Worm (Caenorhabditis elegans) whole organism, late embryonic: Measurements from ENCODE around the gene lrch-1.

Experiments
- C08G9.2 ChIP-seq: sonication (generic microtip); optimal IDR thresholded peaks from 2 replicates; lab custom pipeline; 2016; ENCODE audit warnings: mild to moderate bottlenecking, missing genetic modification characterization, moderate library complexity, missing compliant biosample characterization
- C38D4.7 ChIP-seq: fragments of 200-800 bp; sonication (Bioruptor generic); optimal IDR thresholded peaks from 2 replicates; lab custom pipeline; 2018; ENCODE audit warnings: mild to moderate bottlenecking, missing genetic modification characterization, moderate library complexity, missing compliant biosample characterization
- F13H6.1 ChIP-seq: sonication (generic microtip); optimal IDR thresholded peaks from 2 replicates; lab custom pipeline; 2016; ENCODE audit warnings: missing genetic modification characterization, missing compliant biosample characterization
- K02D7.2 ChIP-seq: sonication (generic microtip); optimal IDR thresholded peaks from 2 replicates; lab custom pipeline; 2017; ENCODE audit warnings: mild to moderate bottlenecking, missing genetic modification characterization, missing compliant biosample characterization
- T23F11.4 ChIP-seq: fragments of 200-800 bp; sonication (Bioruptor generic); optimal IDR thresholded peaks from 2 replicates; lab custom pipeline; 2018; ENCODE audit warnings: mild to moderate bottlenecking, missing genetic modification characterization, missing compliant biosample characterization
- Y22D7AL.16 ChIP-seq: sonication (generic microtip); optimal IDR thresholded peaks from 2 replicates; lab custom pipeline; 2016; ENCODE audit warnings: missing genetic modification characterization, missing compliant biosample characterization
- ama-1 ChIP-seq: fragments of 150-350 bp; optimal IDR thresholded peaks from 2 replicates; lab custom pipeline; 2014
- ceh-14 ChIP-seq: sonication (generic microtip); optimal IDR thresholded peaks from 2 replicates; lab custom pipeline; 2016; ENCODE audit warnings: missing genotype, missing genetic modification characterization, missing compliant biosample characterization
- ceh-18 ChIP-seq: sonication (generic microtip); optimal IDR thresholded peaks from 2 replicates; lab custom pipeline; 2016; ENCODE audit warnings: missing genetic modification characterization, missing compliant biosample characterization
- ceh-19 ChIP-seq: fragments of 200-800 bp; sonication (Bioruptor generic); optimal IDR thresholded peaks from 2 replicates; lab custom pipeline; 2018; ENCODE audit warnings: mild to moderate bottlenecking, missing genetic modification characterization, missing compliant biosample characterization
- ceh-2 ChIP-seq: sonication (generic microtip); optimal IDR thresholded peaks from 2 replicates; lab custom pipeline; 2016; ENCODE audit warnings: missing genotype, missing genetic modification characterization, missing compliant biosample characterization
- ceh-22 ChIP-seq: sonication (generic microtip); optimal IDR thresholded peaks from 2 replicates; lab custom pipeline; 2017; ENCODE audit warnings: missing biosample characterization, missing genetic modification characterization
- ceh-24 ChIP-seq: sonication (generic microtip); optimal IDR thresholded peaks from 2 replicates; lab custom pipeline; 2016; ENCODE audit warnings: mild to moderate bottlenecking, missing genetic modification characterization, missing compliant biosample characterization
- ceh-30 ChIP-seq: fragments of 150-350 bp; optimal IDR thresholded peaks from 2 replicates; lab custom pipeline; 2014; ENCODE audit warnings: missing biosample characterization, missing genetic modification characterization
- ceh-31 ChIP-seq: sonication (generic microtip); optimal IDR thresholded peaks from 2 replicates; lab custom pipeline; 2016; ENCODE audit warnings: missing genetic modification characterization, missing compliant biosample characterization
- ceh-48 ChIP-seq: sonication (generic microtip); optimal IDR thresholded peaks from 2 replicates; lab custom pipeline; 2016; ENCODE audit warnings: missing genetic modification characterization, inconsistent platforms, missing compliant biosample characterization
- ceh-9 ChIP-seq: sonication (generic microtip); optimal IDR thresholded peaks from 2 replicates; lab custom pipeline; 2016; ENCODE audit warnings: mild to moderate bottlenecking, missing genetic modification characterization, inconsistent platforms, missing compliant biosample characterization
- dmd-4 ChIP-seq: sonication (generic microtip); optimal IDR thresholded peaks from 2 replicates; lab custom pipeline; 2016; ENCODE audit warnings: borderline replicate concordance, missing genetic modification characterization, missing compliant biosample characterization
- elt-2 ChIP-seq: sonication (generic microtip); optimal IDR thresholded peaks from 2 replicates; lab custom pipeline; 2016; ENCODE audit warnings: missing genetic modification reagents, missing genetic modification characterization, missing compliant biosample characterization
- elt-4 ChIP-seq: sonication (generic microtip); optimal IDR thresholded peaks from 2 replicates; lab custom pipeline; 2016; ENCODE audit warnings: missing genetic modification characterization, missing compliant biosample characterization
- eyg-1 ChIP-seq: sonication (generic microtip); optimal IDR thresholded peaks from 2 replicates; lab custom pipeline; 2016; ENCODE audit warnings: missing genotype, missing genetic modification characterization, missing compliant biosample characterization
- fkh-10 ChIP-seq: fragments of 150-350 bp; optimal IDR thresholded peaks from 2 replicates; lab custom pipeline; 2014; ENCODE audit warnings: missing biosample characterization, missing genetic modification reagents, missing genetic modification characterization
- gmeb-2 ChIP-seq: sonication (generic microtip); optimal IDR thresholded peaks from 2 replicates; lab custom pipeline; 2016; ENCODE audit warnings: missing genetic modification characterization, inconsistent platforms, missing compliant biosample characterization
- hlh-15 ChIP-seq: sonication (generic microtip); optimal IDR thresholded peaks from 2 replicates; lab custom pipeline; 2016; ENCODE audit warnings: missing genetic modification characterization, missing compliant biosample characterization
- hlh-30 ChIP-seq: sonication (generic microtip); optimal IDR thresholded peaks from 2 replicates; lab custom pipeline; 2017; ENCODE audit warnings: antibody characterized with exemption, missing genetic modification characterization, missing compliant biosample characterization; ENCODE audit not compliant: insufficient read depth
- hlh-6 ChIP-seq: sonication (generic microtip); optimal IDR thresholded peaks from 2 replicates; lab custom pipeline; 2016; ENCODE audit warnings: missing genotype, missing genetic modification characterization, missing compliant biosample characterization
- hlh-8 ChIP-seq: sonication (generic microtip); optimal IDR thresholded peaks from 2 replicates; lab custom pipeline; 2016; ENCODE audit warnings: missing genotype, missing genetic modification characterization, missing compliant biosample characterization
- lim-6 ChIP-seq: sonication (generic microtip); optimal IDR thresholded peaks from 2 replicates; lab custom pipeline; 2016; ENCODE audit warnings: missing genetic modification characterization, missing compliant biosample characterization
- madf-2 ChIP-seq: sonication (generic microtip); optimal IDR thresholded peaks from 2 replicates; lab custom pipeline; 2017; ENCODE audit warnings: missing genetic modification characterization, missing compliant biosample characterization
- nfya-1 ChIP-seq: sonication (generic microtip); optimal IDR thresholded peaks from 2 replicates; lab custom pipeline; 2017; ENCODE audit warnings: missing genetic modification characterization, mild to moderate bottlenecking, missing compliant biosample characterization, antibody characterized with exemption, moderate library complexity
- nhr-11 ChIP-seq: fragments of 150-350 bp; optimal IDR thresholded peaks from 2 replicates; lab custom pipeline; 2014; ENCODE audit warnings: missing biosample characterization, missing genetic modification characterization
- nhr-232 ChIP-seq: sonication (generic microtip); optimal IDR thresholded peaks from 2 replicates; lab custom pipeline; 2016; ENCODE audit warnings: missing genetic modification characterization, missing compliant biosample characterization
- odd-2 ChIP-seq: sonication (generic microtip); optimal IDR thresholded peaks from 2 replicates; lab custom pipeline; 2017; ENCODE audit warnings: antibody characterized with exemption, mild to moderate bottlenecking, missing genetic modification characterization, missing compliant biosample characterization
- pat-9 ChIP-seq: fragments of 200-800 bp; sonication (Bioruptor generic); optimal IDR thresholded peaks from 2 replicates; lab custom pipeline; 2018; ENCODE audit warnings: mild to moderate bottlenecking, missing genetic modification characterization, moderate library complexity, missing compliant biosample characterization
- pax-1 ChIP-seq: fragments of 150-350 bp; optimal IDR thresholded peaks from 2 replicates; lab custom pipeline; 2014; ENCODE audit warnings: missing biosample characterization, missing genetic modification characterization
- pha-2 ChIP-seq: sonication (generic microtip); optimal IDR thresholded peaks from 2 replicates; lab custom pipeline; 2017; ENCODE audit warnings: mild to moderate bottlenecking, missing genetic modification characterization, missing compliant biosample characterization
- pha-4 ChIP-seq: fragments of 150-350 bp; optimal IDR thresholded peaks from 2 replicates; lab custom pipeline; 2018; ENCODE audit warnings: missing biosample characterization, missing genetic modification reagents, missing genetic modification characterization
- ref-2 ChIP-seq: sonication (generic microtip); optimal IDR thresholded peaks from 2 replicates; lab custom pipeline; 2016; ENCODE audit warnings: missing genetic modification characterization, missing compliant biosample characterization
- rnt-1 ChIP-seq: sonication (generic microtip); optimal IDR thresholded peaks from 2 replicates; lab custom pipeline; 2016; ENCODE audit warnings: missing genetic modification characterization, missing compliant biosample characterization
- sdc-2 ChIP-seq: sonication (generic microtip); optimal IDR thresholded peaks from 2 replicates; lab custom pipeline; 2016; ENCODE audit warnings: missing genotype, missing genetic modification characterization, missing compliant biosample characterization
- sox-2 ChIP-seq: fragments of 200-800 bp; sonication (Bioruptor generic); IDR thresholded peaks from 2 replicates; pipeline ENCODE4 v1.3.6; 2022; ENCODE audit warnings: missing genetic modification reagents, missing genetic modification characterization, missing compliant biosample characterization
- syd-9 ChIP-seq: sonication (generic microtip); optimal IDR thresholded peaks from 2 replicates; lab custom pipeline; 2016; ENCODE audit warnings: mild to moderate bottlenecking, missing genetic modification characterization, moderate library complexity, missing compliant biosample characterization
- tbx-2 ChIP-seq: sonication (generic microtip); optimal IDR thresholded peaks from 2 replicates; lab custom pipeline; 2016; ENCODE audit warnings: missing genetic modification characterization, missing compliant biosample characterization
- ttx-3 ChIP-seq: sonication (generic microtip); optimal IDR thresholded peaks from 2 replicates; lab custom pipeline; 2016; ENCODE audit warnings: missing genetic modification reagents, missing genetic modification characterization, missing compliant biosample characterization
- unc-3 ChIP-seq, 2 experiments: fragments of 200-800 bp in 1 of 2; sonication (Bioruptor generic) in 1 of 2; sonication (generic microtip) in 1 of 2; conservative IDR thresholded peaks in 1 of 2; optimal IDR thresholded peaks in 1 of 2; 2 replicates each; pipeline versions ENCODE4 v1.3.6 to Lab custom; 2016 to 2022; ENCODE audit warnings: missing compliant biosample characterization in 2 of 2, missing genetic modification characterization in 2 of 2, missing genetic modification reagents in 1 of 2
- unc-42 ChIP-seq: sonication (generic microtip); optimal IDR thresholded peaks from 2 replicates; lab custom pipeline; 2016; ENCODE audit warnings: missing genotype, missing genetic modification characterization, missing compliant biosample characterization
- unc-55 ChIP-seq: sonication (generic microtip); optimal IDR thresholded peaks from 2 replicates; lab custom pipeline; 2017; ENCODE audit warnings: missing biosample characterization, missing genetic modification reagents, missing genetic modification characterization
- zip-5 ChIP-seq: sonication (generic microtip); optimal IDR thresholded peaks from 2 replicates; lab custom pipeline; 2016; ENCODE audit warnings: missing genetic modification characterization, missing compliant biosample characterization
- ztf-16 ChIP-seq: sonication (generic microtip); optimal IDR thresholded peaks from 2 replicates; lab custom pipeline; 2017; ENCODE audit warnings: missing genetic modification characterization, missing compliant biosample characterization

lrch-1 gene

DNA sequence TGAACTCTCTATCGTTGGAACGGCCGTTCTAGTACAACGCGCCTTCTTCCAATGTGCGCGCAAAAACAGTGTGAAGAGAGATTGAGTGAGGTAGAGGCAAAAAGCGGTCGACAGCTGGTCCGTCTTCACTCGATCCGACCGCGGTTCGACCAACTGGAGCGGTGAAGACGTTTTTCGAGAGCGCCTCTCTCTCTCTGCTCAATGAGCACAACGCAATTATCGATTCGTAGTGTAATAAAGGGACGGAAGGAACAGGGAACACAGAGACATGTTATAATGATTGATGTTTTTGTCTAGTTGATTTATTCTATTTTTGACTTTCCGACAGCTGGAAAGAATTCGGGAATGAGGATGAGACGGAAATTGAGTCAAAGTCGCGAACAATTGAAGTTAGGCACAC is 8.4 kb upstream of the lrch-1 start:
- TF ChIP-seq sdc-2 (peak; percentile 6), rnt-1 (peak; percentile 11), unc-55 (GFP tag; lab: Kevin White, UChicago) (peak; percentile 95), hlh-8 (tag; lab: Kevin White, UChicago) (peak; percentile 7), syd-9 (tag; lab: Kevin White, UChicago) (no peak)

DNA sequence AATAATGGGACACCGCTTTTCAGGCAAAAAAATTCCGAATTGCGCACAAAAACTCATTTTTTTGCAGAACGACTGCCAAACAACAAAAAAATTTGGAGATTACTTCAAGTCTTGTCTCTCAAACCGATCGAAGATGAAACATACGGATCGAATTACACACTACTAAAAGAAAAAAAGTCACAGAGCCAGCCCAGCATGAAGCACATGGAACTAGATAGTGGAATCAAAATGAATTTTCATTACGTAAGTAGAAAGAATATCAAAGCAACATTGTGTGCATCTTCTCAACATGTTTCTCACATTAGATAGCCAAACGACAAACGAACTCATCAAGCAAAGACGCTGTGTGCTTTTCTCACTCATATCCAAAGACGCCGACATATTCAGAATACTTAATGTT is 4.6 kb upstream of the lrch-1 start:
- TF ChIP-seq rnt-1 (no peak), ceh-19 (no peak), ceh-31 (tag; lab: Kevin White, UChicago) (no peak)
- TF ChIP-seq, all 69 proteins: peak for 0

DNA sequence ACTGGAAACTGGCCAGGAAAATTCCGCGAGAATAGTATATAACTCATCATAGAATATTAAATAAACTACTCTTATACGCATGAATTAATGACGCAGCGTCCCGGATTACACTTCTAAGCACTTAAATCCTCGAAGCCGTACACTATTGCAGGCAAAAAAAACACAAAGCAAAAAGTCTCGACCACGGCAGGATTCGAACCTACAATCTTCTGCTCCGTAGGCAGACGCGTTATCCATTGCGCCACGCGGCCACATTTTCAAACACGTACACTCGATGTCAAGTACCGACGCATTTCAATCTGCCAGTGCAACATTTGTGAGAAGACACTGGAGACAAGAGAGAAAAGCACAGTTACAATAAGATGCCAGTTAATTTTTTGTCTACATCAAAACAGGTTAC is 3.4 kb upstream of the lrch-1 start:
- TF ChIP-seq C08G9.2, result peak; percentile 52
- no peak for TF ChIP-seq hlh-30 (tag; lab: Kevin White, UChicago)
- TF ChIP-seq pax-1 (tag; lab: Kevin White, UChicago), result no peak
- TF ChIP-seq fkh-10 (GFP tag; lab: Kevin White, UChicago), result no peak
- TF ChIP-seq rnt-1, result no peak
- TF ChIP-seq elt-2 (tag; lab: Kevin White, UChicago), result peak; percentile 36
- TF ChIP-seq pha-2, result no peak
- TF ChIP-seq sdc-2, result peak; percentile 33
- no peak for TF ChIP-seq sox-2 (GFP tag; lab: Robert Waterston, UW)
- no peak for TF ChIP-seq ceh-22 (tag; lab: Kevin White, UChicago)
- TF ChIP-seq lim-6, result no peak
- no peak for TF ChIP-seq nhr-11 (tag; lab: Kevin White, UChicago)
- TF ChIP-seq ceh-18, result peak; percentile 61
- TF ChIP-seq unc-3 (GFP tag; conservative IDR thresholded peaks at IDR 0.05; lab: Robert Waterston, UW), result 0 out of 2 replicates have a peak, but pooled peaks have one; percentile 18
- no peak for TF ChIP-seq unc-3 (tag; optimal IDR thresholded peaks at IDR 0.05; lab: Kevin White, UChicago)
- no peak for TF ChIP-seq Y22D7AL.16 (tag; lab: Kevin White, UChicago)
- no peak for TF ChIP-seq K02D7.2 (tag; lab: Kevin White, UChicago)
- TF ChIP-seq tbx-2, result peak; percentile 36
- peak; percentile 22 for TF ChIP-seq ztf-16 (tag; lab: Kevin White, UChicago)
- TF ChIP-seq madf-2 (tag; lab: Kevin White, UChicago), result peak; percentile 47
- no peak for TF ChIP-seq elt-4 (tag; lab: Kevin White, UChicago)
- no peak for TF ChIP-seq ceh-19
- TF ChIP-seq ceh-9 (tag; lab: Kevin White, UChicago), result no peak
- TF ChIP-seq odd-2 (tag; lab: Kevin White, UChicago), result no peak
- TF ChIP-seq pha-4, result no peak
- peak; percentile 13 for TF ChIP-seq F13H6.1 (tag; lab: Kevin White, UChicago)
- TF ChIP-seq ceh-31 (tag; lab: Kevin White, UChicago), result no peak
- peak; percentile 22 for TF ChIP-seq ttx-3 (tag; lab: Kevin White, UChicago)
- TF ChIP-seq gmeb-2 (tag; lab: Kevin White, UChicago), result peak; percentile 40
- TF ChIP-seq pat-9 (tag; lab: Kevin White, UChicago), result peak; percentile 12
- TF ChIP-seq eyg-1 (tag; lab: Kevin White, UChicago), result no peak
- TF ChIP-seq ceh-2 (tag; lab: Kevin White, UChicago), result no peak
- TF ChIP-seq zip-5, result no peak
- TF ChIP-seq ceh-14 (tag; lab: Kevin White, UChicago), result peak; percentile 45
- no peak for TF ChIP-seq hlh-6 (tag; lab: Kevin White, UChicago)
- no peak for TF ChIP-seq unc-42 (tag; lab: Kevin White, UChicago)
- TF ChIP-seq ref-2 (tag; lab: Kevin White, UChicago), result peak; percentile 42
- TF ChIP-seq hlh-8 (tag; lab: Kevin White, UChicago), result no peak
- peak; percentile 35 for TF ChIP-seq hlh-15 (tag; lab: Kevin White, UChicago)
- no peak for TF ChIP-seq ama-1 (lab: Kevin White, UChicago)
- TF ChIP-seq nfya-1, result no peak
- TF ChIP-seq ceh-30 (tag; lab: Kevin White, UChicago), result no peak
- TF ChIP-seq dmd-4 (tag; lab: Kevin White, UChicago), result no peak
- peak; percentile 4 for TF ChIP-seq ceh-24 (tag; lab: Kevin White, UChicago)
- TF ChIP-seq nhr-232 (tag; lab: Kevin White, UChicago), result no peak
- TF ChIP-seq ceh-48 (tag; lab: Kevin White, UChicago), result no peak
- peak; percentile 53 for TF ChIP-seq T23F11.4
- TF ChIP-seq C38D4.7 (GFP tag; lab: Kevin White, UChicago), result peak; percentile 50
